Fruit fly (Drosophila melanogaster) Kc167 (cell line): ENCODE measurements around the gene CG34327.

Experiments
- Myc ChIP-seq: fragments of >200 bp; optimal IDR thresholded peaks from 2 replicates; lab custom pipeline; 2017; ENCODE audit warnings: missing external identifiers
- h ChIP-seq: fragments of >200 bp; optimal IDR thresholded peaks from 3 replicates; lab custom pipeline; 2018; ENCODE audit warnings: missing external identifiers
- psq ChIP-seq: fragments of >200 bp; optimal IDR thresholded peaks from 2 replicates; lab custom pipeline; 2017; ENCODE audit warnings: missing external identifiers
- ttk ChIP-seq: sonication (Bioruptor generic); optimal IDR thresholded peaks from 2 replicates; lab custom pipeline; 2017; ENCODE audit warnings: missing external identifiers

DNA sequence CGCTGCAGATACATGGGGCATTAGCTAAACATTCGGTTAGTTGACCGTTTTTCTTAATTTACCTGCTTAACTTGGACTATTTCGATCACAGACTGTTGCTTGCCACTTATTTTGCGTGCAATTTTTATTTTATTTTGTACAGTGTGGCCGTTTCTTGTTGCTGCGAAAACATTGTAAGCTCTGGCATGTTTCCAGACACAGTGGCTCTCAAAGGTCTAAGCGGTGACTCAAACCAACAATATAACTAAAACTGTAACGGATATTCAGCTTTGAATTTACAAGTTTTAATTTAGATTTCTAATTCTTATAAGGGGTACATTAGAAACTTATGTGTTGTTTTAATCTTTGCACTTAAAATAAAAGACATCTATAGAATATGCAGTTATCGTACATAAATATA, 25.7 kb upstream of the CG34327 start, which contains the start of gene CG8675:
- no peak for TF ChIP-seq ttk (lab: Kevin White, UChicago)
- TF ChIP-seq psq (lab: Kevin White, UChicago), result no peak
- no peak for TF ChIP-seq h (lab: Kevin White, UChicago)
- no peak for TF ChIP-seq Myc (lab: Kevin White, UChicago)
